Fruit fly (Drosophila melanogaster) whole organism, embryonic: ENCODE results near the gene CG10116.

Source experiments
- Atf6 ChIP-seq: fragments of 200-800 bp; sonication (Bioruptor generic); IDR thresholded peaks from 2 replicates; pipeline ENCODE4 v1.3.6; 2022; ENCODE audit warnings: missing biosample characterization, missing genetic modification characterization
- B-H2 ChIP-seq: fragments of 200-800 bp; sonication (Bioruptor generic); optimal IDR thresholded peaks from 2 replicates; lab custom pipeline; 2018; ENCODE audit warnings: missing biosample characterization, mild to moderate bottlenecking, missing genetic modification characterization
- BEAF-32 ChIP-seq: fragments of 200-800 bp; sonication (Bioruptor generic); optimal IDR thresholded peaks from 3 replicates; lab custom pipeline; 2017; ENCODE audit warnings: missing biosample characterization, missing genetic modification characterization, mild to moderate bottlenecking, moderate library complexity, missing genetic modification reagents
- Bteb2 ChIP-seq: fragments of 200-800 bp; sonication (Bioruptor generic); optimal IDR thresholded peaks from 2 replicates; lab custom pipeline; 2016; ENCODE audit warnings: missing biosample characterization, missing genetic modification characterization
- CG10267 ChIP-seq: fragments of 200-800 bp; sonication (Bioruptor generic); optimal IDR thresholded peaks from 2 replicates; lab custom pipeline; 2018; ENCODE audit warnings: missing biosample characterization, mild to moderate bottlenecking, missing genetic modification characterization, moderate library complexity
- CG1529 ChIP-seq: fragments of 200-800 bp; sonication (Bioruptor generic); optimal IDR thresholded peaks from 3 replicates; lab custom pipeline; 2018; ENCODE audit warnings: missing biosample characterization, missing genetic modification characterization
- CG1602 ChIP-seq: fragments of 200-800 bp; sonication (Bioruptor generic); optimal IDR thresholded peaks from 3 replicates; lab custom pipeline; 2016; ENCODE audit warnings: missing biosample characterization, missing genetic modification characterization
- CG16779 ChIP-seq: fragments of 200-800 bp; sonication (Bioruptor generic); IDR thresholded peaks from 2 replicates; pipeline ENCODE4 v1.3.6; 2022; ENCODE audit warnings: missing biosample characterization, missing genetic modification characterization
- CG17912 ChIP-seq: fragments of 200-800 bp; sonication (Bioruptor generic); optimal IDR thresholded peaks from 2 replicates; lab custom pipeline; 2018; ENCODE audit warnings: missing biosample characterization, mild to moderate bottlenecking, missing genetic modification characterization
- CG18262 ChIP-seq: fragments of 200-800 bp; optimal IDR thresholded peaks from 3 replicates; lab custom pipeline; 2019; ENCODE audit warnings: missing biosample characterization, mild to moderate bottlenecking, missing genetic modification characterization, moderate library complexity
- CG2712 ChIP-seq: fragments of 200-800 bp; optimal IDR thresholded peaks from 3 replicates; lab custom pipeline; 2019; ENCODE audit warnings: missing biosample characterization, mild to moderate bottlenecking, missing genetic modification characterization, moderate library complexity
- CG31441 ChIP-seq: fragments of 200-800 bp; sonication (Bioruptor generic); IDR thresholded peaks from 2 replicates; pipeline ENCODE4 v1.3.6; 2022; ENCODE audit warnings: missing biosample characterization, missing genetic modification characterization
- CG32767 ChIP-seq: fragments of 200-800 bp; sonication (Bioruptor generic); IDR thresholded peaks from 2 replicates; pipeline ENCODE4 v1.3.6; 2022; ENCODE audit warnings: missing biosample characterization, missing genetic modification characterization
- CG3726 ChIP-seq: fragments of 200-800 bp; sonication (Bioruptor generic); IDR thresholded peaks from 3 replicates; pipeline ENCODE4, ENCODE4 v1.3.6; 2022; ENCODE audit warnings: missing biosample characterization, missing genetic modification characterization
- CG4360 ChIP-seq: fragments of 200-800 bp; sonication (Bioruptor generic); IDR thresholded peaks from 2 replicates; pipeline ENCODE4 v1.3.6; 2022; ENCODE audit warnings: missing biosample characterization, missing genetic modification characterization
- CG5245 ChIP-seq: fragments of 200-800 bp; sonication (Bioruptor generic); optimal IDR thresholded peaks from 3 replicates; lab custom pipeline; 2016; ENCODE audit warnings: missing biosample characterization, missing genetic modification characterization
- CG7745 ChIP-seq: fragments of 200-800 bp; sonication (Bioruptor generic); optimal IDR thresholded peaks from 2 replicates; lab custom pipeline; 2018; ENCODE audit warnings: missing biosample characterization, mild to moderate bottlenecking, missing genetic modification characterization, moderate library complexity
- CG8944 ChIP-seq: fragments of 200-800 bp; sonication (Bioruptor generic); optimal IDR thresholded peaks from 3 replicates; lab custom pipeline; 2016; ENCODE audit warnings: missing biosample characterization, missing genetic modification characterization
- Dad ChIP-seq: fragments of 200-800 bp; sonication (Bioruptor generic); optimal IDR thresholded peaks from 3 replicates; lab custom pipeline; 2016; ENCODE audit warnings: missing biosample characterization, missing genetic modification characterization
- Fer2 ChIP-seq: fragments of 200-800 bp; sonication (Bioruptor generic); optimal IDR thresholded peaks from 2 replicates; lab custom pipeline; 2018; ENCODE audit warnings: missing biosample characterization, mild to moderate bottlenecking, missing genetic modification characterization, moderate library complexity
- H15 ChIP-seq: fragments of 200-800 bp; sonication (Bioruptor generic); IDR thresholded peaks from 3 replicates; pipeline ENCODE4 v1.3.6; 2022; ENCODE audit warnings: missing biosample characterization, missing genetic modification characterization
- HLH4C ChIP-seq: fragments of 200-800 bp; sonication (Bioruptor generic); IDR thresholded peaks from 3 replicates; pipeline ENCODE4 v1.3.6; 2022; ENCODE audit warnings: missing biosample characterization, missing genetic modification characterization; ENCODE audit not compliant: partially characterized antibody
- HmgD ChIP-seq: fragments of 200-800 bp; sonication (Bioruptor generic); optimal IDR thresholded peaks from 3 replicates; lab custom pipeline; 2016; ENCODE audit warnings: missing biosample characterization, missing genetic modification characterization
- Lim3 ChIP-seq: fragments of 200-800 bp; sonication (Bioruptor generic); IDR thresholded peaks from 2 replicates; pipeline ENCODE4 v1.3.6; 2022; ENCODE audit warnings: missing biosample characterization, missing genetic modification characterization
- Mad ChIP-seq: fragments of 200-800 bp; sonication (Bioruptor generic); optimal IDR thresholded peaks from 2 replicates; lab custom pipeline; 2016; ENCODE audit warnings: missing biosample characterization, missing genetic modification characterization
- NC2α ChIP-seq: fragments of 200-800 bp; sonication (Bioruptor generic); optimal IDR thresholded peaks from 2 replicates; lab custom pipeline; 2016; ENCODE audit warnings: missing biosample characterization, missing genetic modification characterization
- Nf-YB ChIP-seq: fragments of 200-800 bp; sonication (Bioruptor generic); optimal IDR thresholded peaks from 3 replicates; lab custom pipeline; 2019; ENCODE audit warnings: missing biosample characterization, mild to moderate bottlenecking, missing genetic modification characterization, moderate library complexity
- Opbp ChIP-seq: fragments of 200-800 bp; sonication (Bioruptor generic); IDR thresholded peaks from 3 replicates; pipeline ENCODE4 v1.3.6; 2022; ENCODE audit warnings: missing biosample characterization, missing genetic modification characterization; ENCODE audit not compliant: partially characterized antibody
- Ptx1 ChIP-seq: fragments of 200-800 bp; sonication (Bioruptor generic); IDR thresholded peaks from 2 replicates; pipeline ENCODE4 v1.3.6; 2022; ENCODE audit warnings: missing biosample characterization, missing genetic modification characterization
- Tbp ChIP-seq: fragments of >200 bp; optimal IDR thresholded peaks from 2 replicates; lab custom pipeline; 2018; ENCODE audit warnings: missing biosample characterization, missing genetic modification characterization
- ab ChIP-seq: fragments of 200-800 bp; sonication (Bioruptor generic); optimal IDR thresholded peaks from 2 replicates; lab custom pipeline; 2016; ENCODE audit warnings: missing biosample characterization, missing genetic modification characterization
- ash1 ChIP-seq: fragments of 200-800 bp; sonication (Bioruptor generic); optimal IDR thresholded peaks from 2 replicates; lab custom pipeline; 2018; ENCODE audit warnings: missing biosample characterization, mild to moderate bottlenecking, missing genetic modification characterization
- br ChIP-seq: fragments of >200 bp; optimal IDR thresholded peaks from 2 replicates; lab custom pipeline; 2017
- cg ChIP-seq: fragments of 200-800 bp; sonication (Bioruptor generic); optimal IDR thresholded peaks from 3 replicates; lab custom pipeline; 2019; ENCODE audit warnings: missing biosample characterization, mild to moderate bottlenecking, missing genetic modification characterization, moderate library complexity
- dati ChIP-seq: fragments of 200-800 bp; sonication (Bioruptor generic); IDR thresholded peaks from 2 replicates; pipeline ENCODE4 v1.3.6; 2022; ENCODE audit warnings: missing biosample characterization, missing genetic modification characterization
- dimm ChIP-seq: fragments of 200-800 bp; sonication (Bioruptor generic); IDR thresholded peaks from 2 replicates; pipeline ENCODE4 v1.3.6; 2022; ENCODE audit warnings: missing biosample characterization, missing genetic modification characterization
- dm ChIP-seq: fragments of 200-800 bp; sonication (Bioruptor generic); optimal IDR thresholded peaks from 3 replicates; lab custom pipeline; 2016; ENCODE audit warnings: missing biosample characterization, missing genetic modification characterization
- emc ChIP-seq: fragments of 200-800 bp; sonication (Bioruptor generic); optimal IDR thresholded peaks from 2 replicates; lab custom pipeline; 2016; ENCODE audit warnings: missing biosample characterization, missing genetic modification characterization
- gem ChIP-seq: fragments of 200-800 bp; sonication (Bioruptor generic); optimal IDR thresholded peaks from 2 replicates; lab custom pipeline; 2019; ENCODE audit warnings: missing biosample characterization, mild to moderate bottlenecking, missing genetic modification characterization, moderate library complexity
- gsb-n ChIP-seq: fragments of 200-800 bp; sonication (Bioruptor generic); optimal IDR thresholded peaks from 3 replicates; lab custom pipeline; 2018; ENCODE audit warnings: missing biosample characterization, mild to moderate bottlenecking, missing genetic modification characterization
- gt ChIP-seq: fragments of 200-800 bp; sonication (Bioruptor generic); IDR thresholded peaks from 2 replicates; pipeline ENCODE4 v1.3.6; 2022; ENCODE audit warnings: missing biosample characterization, missing genetic modification characterization
- mld ChIP-seq: fragments of 200-800 bp; sonication (Bioruptor generic); IDR thresholded peaks from 3 replicates; pipeline ENCODE4 v1.3.6; 2022; ENCODE audit warnings: missing biosample characterization, missing genetic modification characterization; ENCODE audit not compliant: partially characterized antibody
- nom ChIP-seq: fragments of 200-800 bp; sonication (Bioruptor generic); optimal IDR thresholded peaks from 2 replicates; lab custom pipeline; 2017; ENCODE audit warnings: missing biosample characterization, missing genetic modification characterization, mild to moderate bottlenecking, moderate library complexity, missing genetic modification reagents
- ro ChIP-seq: fragments of 200-800 bp; sonication (Bioruptor generic); IDR thresholded peaks from 2 replicates; pipeline ENCODE4 v1.3.6; 2022; ENCODE audit warnings: missing biosample characterization, missing genetic modification characterization
- sim ChIP-seq: fragments of 200-800 bp; sonication (Bioruptor generic); IDR thresholded peaks from 2 replicates; pipeline ENCODE4 v1.3.6; 2022; ENCODE audit warnings: missing biosample characterization, missing genetic modification characterization
- sima ChIP-seq: fragments of 200-800 bp; sonication (Bioruptor generic); optimal IDR thresholded peaks from 2 replicates; lab custom pipeline; 2016; ENCODE audit warnings: missing biosample characterization, missing genetic modification characterization
- sob ChIP-seq: fragments of 200-800 bp; sonication (Bioruptor generic); IDR thresholded peaks from 2 replicates; pipeline ENCODE4 v1.3.6; 2022; ENCODE audit warnings: missing biosample characterization, missing genetic modification characterization
- sug ChIP-seq: fragments of 200-800 bp; optimal IDR thresholded peaks from 2 replicates; lab custom pipeline; 2019; ENCODE audit warnings: missing biosample characterization, mild to moderate bottlenecking, missing genetic modification characterization, moderate library complexity
- tll ChIP-seq, 2 experiments: fragments of 200-800 bp in 1 of 2; fragments of >200 bp in 1 of 2; sonication (Bioruptor generic) in 1 of 2; optimal IDR thresholded peaks; 2 replicates each; lab custom pipeline; 2017 to 2019; ENCODE audit warnings: missing biosample characterization in 2 of 2, missing genetic modification characterization in 2 of 2, mild to moderate bottlenecking in 1 of 2, moderate library complexity in 1 of 2
- tna ChIP-seq: fragments of 200-800 bp; sonication (Bioruptor generic); IDR thresholded peaks from 2 replicates; pipeline ENCODE4 v1.3.6; 2022; ENCODE audit warnings: missing biosample characterization, missing genetic modification characterization; ENCODE audit not compliant: partially characterized antibody
- trh ChIP-seq: fragments of 200-800 bp; sonication (Bioruptor generic); optimal IDR thresholded peaks from 2 replicates; lab custom pipeline; 2016; ENCODE audit warnings: missing biosample characterization, missing genetic modification characterization
- yki ChIP-seq: fragments of >200 bp; optimal IDR thresholded peaks from 3 replicates; lab custom pipeline; 2018

Gene CG10116

dm6 chr3L:13479609-13480240 is 22.7 kb upstream of the CG10116 start (continued):
- TF ChIP-seq HmgD, result no peak
- TF ChIP-seq CG3726 (GFP tag; lab: Robert Waterston, UW), result no peak
- no peak for TF ChIP-seq yki
- no peak for TF ChIP-seq CG1529 (GFP tag; lab: Kevin White, UChicago)
- no peak for TF ChIP-seq HLH4C
- TF ChIP-seq ro (GFP tag; lab: Robert Waterston, UW), result no peak
- peak; percentile 6 for TF ChIP-seq nom (GFP tag; lab: Kevin White, UChicago)
- TF ChIP-seq Fer2 (tag; lab: Kevin White, UChicago), result no peak
- peak; percentile 15 for TF ChIP-seq B-H2
- no peak for TF ChIP-seq Tbp
- TF ChIP-seq Nf-YB, result peak; percentile 21
- no peak for TF ChIP-seq CG32767 (GFP tag; lab: Robert Waterston, UW)
- peak; percentile 33; the same call in 1 of the 2 replicates for TF ChIP-seq Atf6
- TF ChIP-seq sim (GFP tag; lab: Robert Waterston, UW), result no peak
- peak; percentile 51; the same call in 1 of the 2 replicates for TF ChIP-seq sob (GFP tag; lab: Robert Waterston, UW)
- peak; percentile 8 for TF ChIP-seq CG8944 (GFP tag; lab: Kevin White, UChicago)
- no peak for TF ChIP-seq dm
- peak; percentile 60; the same call in 1 of the 2 replicates for TF ChIP-seq CG31441 (GFP tag; lab: Robert Waterston, UW)
- peak; percentile 19 for TF ChIP-seq CG1602 (GFP tag; lab: Kevin White, UChicago)
- TF ChIP-seq CG4360 (GFP tag; lab: Robert Waterston, UW), result no peak
- no peak for TF ChIP-seq NC2α (GFP tag; lab: Kevin White, UChicago)
- no peak for TF ChIP-seq ash1 (GFP tag; lab: Kevin White, UChicago)
- TF ChIP-seq cg (GFP tag; lab: Kevin White, UChicago), result no peak
- TF ChIP-seq trh (GFP tag; lab: Kevin White, UChicago), result no peak
- no peak for TF ChIP-seq dati (GFP tag; lab: Robert Waterston, UW)
- no peak for TF ChIP-seq mld (GFP tag; lab: Robert Waterston, UW)
- TF ChIP-seq BEAF-32 (GFP tag; lab: Kevin White, UChicago), result no peak
- TF ChIP-seq Bteb2 (GFP tag; lab: Kevin White, UChicago), result peak; percentile 1
- TF ChIP-seq sug (tag; lab: Kevin White, UChicago), result peak; percentile 15
- no peak for TF ChIP-seq br
- TF ChIP-seq CG17912 (GFP tag; lab: Kevin White, UChicago), result no peak
- no peak for TF ChIP-seq sima (GFP tag; lab: Kevin White, UChicago)
- peak; percentile 69 for TF ChIP-seq gem (tag; lab: Kevin White, UChicago)
- TF ChIP-seq CG2712, result peak; percentile 31
- peak; percentile 65 for TF ChIP-seq Ptx1 (GFP tag; lab: Robert Waterston, UW)
- TF ChIP-seq CG10267 (tag; lab: Kevin White, UChicago), result peak; percentile 14
- no peak for TF ChIP-seq tna (GFP tag; lab: Robert Waterston, UW)
- no peak for TF ChIP-seq emc (GFP tag; lab: Kevin White, UChicago)
- TF ChIP-seq dimm (GFP tag; lab: Robert Waterston, UW), result no peak
- TF ChIP-seq gt, result no peak
- no peak for TF ChIP-seq ab (GFP tag; lab: Kevin White, UChicago)
- peak; percentile 39 for TF ChIP-seq CG18262 (tag; lab: Kevin White, UChicago)
- no peak for TF ChIP-seq H15 (GFP tag; lab: Robert Waterston, UW)
- TF ChIP-seq Dad (GFP tag; lab: Kevin White, UChicago), result no peak
- TF ChIP-seq CG16779 (GFP tag; lab: Robert Waterston, UW), result no peak
- TF ChIP-seq CG7745 (tag; lab: Kevin White, UChicago), result no peak
- no peak for TF ChIP-seq Opbp (GFP tag; lab: Robert Waterston, UW)
- no peak for TF ChIP-seq Lim3 (GFP tag; lab: Robert Waterston, UW)
- no peak for TF ChIP-seq gsb-n (tag; lab: Kevin White, UChicago)
- TF ChIP-seq CG5245, result no peak
- TF ChIP-seq tll (GFP tag; optimal IDR thresholded peaks at IDR 0.05; lab: Kevin White, UChicago), result no peak
- no peak for TF ChIP-seq Mad (GFP tag; lab: Kevin White, UChicago)
